Fruit fly (Drosophila melanogaster) whole organism, embryonic: Measurements from ENCODE around the gene CG3556.

Experiments used
- Atf6 ChIP-seq: fragments of 200-800 bp; sonication (Bioruptor generic); IDR thresholded peaks from 2 replicates; pipeline ENCODE4 v1.3.6; 2022; ENCODE audit warnings: missing biosample characterization, missing genetic modification characterization
- CG11695 ChIP-seq: fragments of 200-800 bp; sonication (Bioruptor generic); IDR thresholded peaks from 3 replicates; pipeline ENCODE4 v1.3.6; 2022; ENCODE audit warnings: missing biosample characterization, missing genetic modification characterization
- CG13287 ChIP-seq: fragments of 200-800 bp; sonication (Bioruptor generic); IDR thresholded peaks from 2 replicates; pipeline ENCODE4 v1.3.6; 2022; ENCODE audit warnings: missing biosample characterization, missing genetic modification characterization; ENCODE audit not compliant: partially characterized antibody
- CG16863 ChIP-seq: fragments of 200-800 bp; sonication (Bioruptor generic); optimal IDR thresholded peaks from 3 replicates; lab custom pipeline; 2016; ENCODE audit warnings: missing biosample characterization, missing genetic modification characterization
- CG30431 ChIP-seq: fragments of 200-800 bp; sonication (Bioruptor generic); optimal IDR thresholded peaks from 2 replicates; lab custom pipeline; 2017; ENCODE audit warnings: missing biosample characterization, missing genetic modification characterization
- CG3726 ChIP-seq: fragments of 200-800 bp; sonication (Bioruptor generic); IDR thresholded peaks from 3 replicates; pipeline ENCODE4, ENCODE4 v1.3.6; 2022; ENCODE audit warnings: missing biosample characterization, missing genetic modification characterization
- CG43689 ChIP-seq: fragments of 200-800 bp; sonication (Bioruptor generic); IDR thresholded peaks from 2 replicates; pipeline ENCODE4 v1.3.6; 2022; ENCODE audit warnings: missing biosample characterization, missing genetic modification characterization
- CG4424 ChIP-seq: fragments of 200-800 bp; sonication (Bioruptor generic); optimal IDR thresholded peaks from 3 replicates; lab custom pipeline; 2016; ENCODE audit warnings: missing biosample characterization, missing genetic modification characterization
- CG4730 ChIP-seq: fragments of 200-800 bp; sonication (Bioruptor generic); IDR thresholded peaks from 2 replicates; pipeline ENCODE4 v1.3.6; 2022; ENCODE audit warnings: missing biosample characterization, missing genetic modification characterization
- CG6813 ChIP-seq: fragments of 200-800 bp; sonication (Bioruptor generic); optimal IDR thresholded peaks from 2 replicates; lab custom pipeline; 2017; ENCODE audit warnings: missing biosample characterization, missing genetic modification characterization, mild to moderate bottlenecking, moderate library complexity, missing genetic modification reagents
- CG8478 ChIP-seq: fragments of >200 bp; optimal IDR thresholded peaks from 2 replicates; lab custom pipeline; 2018
- CG9437 ChIP-seq: fragments of 200-800 bp; sonication (Bioruptor generic); optimal IDR thresholded peaks from 2 replicates; lab custom pipeline; 2018; ENCODE audit warnings: missing biosample characterization, mild to moderate bottlenecking, missing genetic modification characterization
- D19A ChIP-seq: fragments of 200-800 bp; optimal IDR thresholded peaks from 3 replicates; lab custom pipeline; 2019; ENCODE audit warnings: missing biosample characterization, mild to moderate bottlenecking, missing genetic modification characterization, moderate library complexity
- Dfd ChIP-seq, 2 experiments: fragments of >200 bp; optimal IDR thresholded peaks; 2 replicates each; lab custom pipeline; 2017; ENCODE audit warnings: missing biosample characterization in 2 of 2, missing genetic modification characterization in 2 of 2
- Dip3 ChIP-seq: fragments of 200-800 bp; sonication (Bioruptor generic); optimal IDR thresholded peaks from 3 replicates; lab custom pipeline; 2016; ENCODE audit warnings: missing biosample characterization, missing genetic modification characterization
- Dll ChIP-seq: fragments of 200-800 bp; sonication (Bioruptor generic); IDR thresholded peaks from 4 replicates; pipeline ENCODE4 v1.3.6; 2022; ENCODE audit warnings: missing biosample characterization, missing genetic modification characterization; ENCODE audit not compliant: partially characterized antibody
- Dp ChIP-seq: fragments of 200-800 bp; sonication (Bioruptor generic); optimal IDR thresholded peaks from 2 replicates; lab custom pipeline; 2018; ENCODE audit warnings: missing biosample characterization, mild to moderate bottlenecking, missing genetic modification characterization, moderate library complexity
- Hr3 ChIP-seq: fragments of 200-800 bp; sonication (Bioruptor generic); optimal IDR thresholded peaks from 3 replicates; lab custom pipeline; 2016; ENCODE audit warnings: missing biosample characterization, missing genetic modification characterization
- Hr51 ChIP-seq, 2 experiments: fragments of 200-800 bp; sonication (Bioruptor generic); optimal IDR thresholded peaks; 2 replicates in 1 of 2; 3 replicates in 1 of 2; lab custom pipeline; 2016 to 2018; ENCODE audit warnings: missing biosample characterization in 2 of 2, missing genetic modification characterization in 2 of 2, mild to moderate bottlenecking in 1 of 2, moderate library complexity in 1 of 2
- Kr ChIP-seq: fragments of 200-800 bp; sonication (Bioruptor generic); optimal IDR thresholded peaks from 2 replicates; lab custom pipeline; 2017; ENCODE audit warnings: missing biosample characterization, mild to moderate bottlenecking, missing genetic modification characterization
- Nf-YA ChIP-seq: fragments of 200-800 bp; sonication (Bioruptor generic); IDR thresholded peaks from 2 replicates; pipeline ENCODE4 v1.3.6; 2022; ENCODE audit warnings: missing biosample characterization, missing genetic modification characterization
- Nf-YB ChIP-seq: fragments of 200-800 bp; sonication (Bioruptor generic); optimal IDR thresholded peaks from 3 replicates; lab custom pipeline; 2019; ENCODE audit warnings: missing biosample characterization, mild to moderate bottlenecking, missing genetic modification characterization, moderate library complexity
- NfI ChIP-seq: fragments of 200-800 bp; sonication (Bioruptor generic); optimal IDR thresholded peaks from 3 replicates; lab custom pipeline; 2018; ENCODE audit warnings: missing biosample characterization, mild to moderate bottlenecking, missing genetic modification characterization, moderate library complexity
- Oli ChIP-seq: fragments of 200-800 bp; sonication (Bioruptor generic); optimal IDR thresholded peaks from 2 replicates; lab custom pipeline; 2018; ENCODE audit warnings: missing biosample characterization, mild to moderate bottlenecking, missing genetic modification characterization, moderate library complexity
- Rx ChIP-seq: fragments of 200-800 bp; sonication (Bioruptor generic); IDR thresholded peaks from 2 replicates; pipeline ENCODE4 v1.3.6; 2022; ENCODE audit warnings: missing biosample characterization, missing genetic modification characterization
- Sin3A ChIP-seq: fragments of >200 bp; optimal IDR thresholded peaks from 2 replicates; lab custom pipeline; 2018
- Trl ChIP-seq, 3 experiments: fragments of >200 bp in 2 of 3; fragments of 200-800 bp in 1 of 3; sonication (Bioruptor generic) in 1 of 3; optimal IDR thresholded peaks; 2 replicates in 1 of 3; 3 replicates in 2 of 3; lab custom pipeline; 2016 to 2017; ENCODE audit warnings: missing biosample characterization in 1 of 3, missing genetic modification characterization in 1 of 3
- Xbp1 ChIP-seq: fragments of 200-800 bp; sonication (Bioruptor generic); optimal IDR thresholded peaks from 3 replicates; lab custom pipeline; 2016; ENCODE audit warnings: missing biosample characterization, mild to moderate bottlenecking, missing genetic modification characterization
- YL-1 ChIP-seq: fragments of 200-800 bp; sonication (Bioruptor generic); optimal IDR thresholded peaks from 3 replicates; lab custom pipeline; 2017; ENCODE audit warnings: missing biosample characterization, mild to moderate bottlenecking, missing genetic modification characterization
- bbx ChIP-seq: fragments of 200-800 bp; sonication (Bioruptor generic); IDR thresholded peaks from 2 replicates; pipeline ENCODE4 v1.3.6; 2022; ENCODE audit warnings: missing biosample characterization, missing genetic modification characterization; ENCODE audit not compliant: partially characterized antibody
- chm ChIP-seq: fragments of 200-800 bp; sonication (Bioruptor generic); IDR thresholded peaks from 2 replicates; pipeline ENCODE4 v1.3.6; 2022; ENCODE audit warnings: missing biosample characterization, missing genetic modification characterization
- chn ChIP-seq: fragments of 200-800 bp; sonication (Bioruptor generic); optimal IDR thresholded peaks from 2 replicates; lab custom pipeline; 2016; ENCODE audit warnings: missing biosample characterization, missing genetic modification characterization
- dm ChIP-seq: fragments of 200-800 bp; sonication (Bioruptor generic); optimal IDR thresholded peaks from 3 replicates; lab custom pipeline; 2016; ENCODE audit warnings: missing biosample characterization, missing genetic modification characterization
- exex ChIP-seq: fragments of 200-800 bp; sonication (Bioruptor generic); optimal IDR thresholded peaks from 4 replicates; lab custom pipeline; 2018; ENCODE audit warnings: missing biosample characterization, mild to moderate bottlenecking, missing genetic modification characterization, moderate library complexity
- fd96Cb ChIP-seq: fragments of 200-800 bp; sonication (Bioruptor generic); optimal IDR thresholded peaks from 2 replicates; lab custom pipeline; 2018; ENCODE audit warnings: missing biosample characterization, mild to moderate bottlenecking, missing genetic modification characterization, moderate library complexity
- fu2 ChIP-seq: fragments of 200-800 bp; sonication (Bioruptor generic); optimal IDR thresholded peaks from 2 replicates; lab custom pipeline; 2016; ENCODE audit warnings: missing biosample characterization, missing genetic modification characterization
- gcm ChIP-seq: fragments of 200-800 bp; sonication (Bioruptor generic); optimal IDR thresholded peaks from 2 replicates; lab custom pipeline; 2019; ENCODE audit warnings: missing biosample characterization, mild to moderate bottlenecking, missing genetic modification characterization, moderate library complexity
- gsb-n ChIP-seq: fragments of 200-800 bp; sonication (Bioruptor generic); optimal IDR thresholded peaks from 3 replicates; lab custom pipeline; 2018; ENCODE audit warnings: missing biosample characterization, mild to moderate bottlenecking, missing genetic modification characterization
- h ChIP-seq: fragments of >200 bp; optimal IDR thresholded peaks from 2 replicates; lab custom pipeline; 2017
- lab ChIP-seq: fragments of 200-800 bp; sonication (Bioruptor generic); optimal IDR thresholded peaks from 3 replicates; lab custom pipeline; 2017; ENCODE audit warnings: missing biosample characterization, missing genetic modification characterization, mild to moderate bottlenecking, moderate library complexity, missing genetic modification reagents
- luna ChIP-seq: fragments of 200-800 bp; sonication (Bioruptor generic); optimal IDR thresholded peaks from 2 replicates; lab custom pipeline; 2016; ENCODE audit warnings: missing biosample characterization, missing genetic modification characterization
- onecut ChIP-seq: fragments of 200-800 bp; sonication (Bioruptor generic); IDR thresholded peaks from 2 replicates; pipeline ENCODE4 v1.3.6; 2022; ENCODE audit warnings: missing biosample characterization, missing genetic modification characterization
- pan ChIP-seq, 4 experiments: fragments of >200 bp in 3 of 4; fragments of 200-800 bp in 1 of 4; sonication (Bioruptor generic) in 1 of 4; optimal IDR thresholded peaks in 3 of 4; IDR thresholded peaks in 1 of 4; 2 replicates each; pipeline versions ENCODE4 v1.3.6 to Lab custom; 2017 to 2022; ENCODE audit warnings: missing biosample characterization in 2 of 4, missing genetic modification characterization in 2 of 4, mixed read lengths in 1 of 4
- peb ChIP-seq: fragments of 200-800 bp; sonication (Bioruptor generic); IDR thresholded peaks from 2 replicates; pipeline ENCODE4 v1.3.6; 2022; ENCODE audit warnings: missing biosample characterization, missing genetic modification characterization
- pnt ChIP-seq: fragments of 200-800 bp; sonication (Bioruptor generic); optimal IDR thresholded peaks from 3 replicates; lab custom pipeline; 2016; ENCODE audit warnings: missing biosample characterization, missing genetic modification characterization
- pum ChIP-seq: fragments of 200-800 bp; sonication (Bioruptor generic); optimal IDR thresholded peaks from 2 replicates; lab custom pipeline; 2016; ENCODE audit warnings: missing biosample characterization, missing genetic modification characterization
- sens ChIP-seq: fragments of 200-800 bp; sonication (Bioruptor generic); peaks from one replicate; lab custom pipeline; 2016; ENCODE audit warnings: missing biosample characterization, missing genetic modification characterization
- shn ChIP-seq: fragments of 200-800 bp; sonication (Bioruptor generic); optimal IDR thresholded peaks from 3 replicates; lab custom pipeline; 2016; ENCODE audit warnings: missing biosample characterization, missing genetic modification characterization
- sim ChIP-seq: fragments of 200-800 bp; sonication (Bioruptor generic); IDR thresholded peaks from 2 replicates; pipeline ENCODE4 v1.3.6; 2022; ENCODE audit warnings: missing biosample characterization, missing genetic modification characterization
- sima ChIP-seq: fragments of 200-800 bp; sonication (Bioruptor generic); optimal IDR thresholded peaks from 2 replicates; lab custom pipeline; 2016; ENCODE audit warnings: missing biosample characterization, missing genetic modification characterization
- z ChIP-seq: fragments of 200-800 bp; sonication (Bioruptor generic); IDR thresholded peaks from 3 replicates; pipeline ENCODE4 v1.3.6; 2022; ENCODE audit warnings: missing biosample characterization, missing genetic modification characterization

CG3556 gene

DNA sequence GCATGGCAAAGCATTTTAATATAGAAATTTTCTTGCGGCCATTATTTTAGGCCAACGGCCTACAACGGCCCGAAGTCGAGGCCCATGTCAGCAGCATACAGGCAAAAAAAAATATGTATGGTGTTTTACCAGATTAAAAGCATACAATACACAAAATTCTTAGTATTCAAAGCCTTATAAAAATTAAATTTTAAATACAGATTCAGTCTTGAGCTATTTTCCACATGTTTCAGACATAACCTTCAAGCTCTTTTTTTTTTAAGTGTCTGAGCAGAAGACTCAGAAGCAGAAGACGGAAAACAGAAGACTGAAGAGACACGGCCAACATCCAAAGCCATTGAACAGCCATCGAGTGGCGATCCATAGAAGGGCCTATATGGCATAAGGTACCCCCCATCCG, 51.7 kb downstream of the CG3556 start (continued):
- no peak for TF ChIP-seq z (GFP tag; lab: Robert Waterston, UW)
- peak; percentile 93 for TF ChIP-seq sens (GFP tag; lab: Kevin White, UChicago)
- no peak for TF ChIP-seq CG9437 (GFP tag; lab: Kevin White, UChicago)
- TF ChIP-seq chn (GFP tag; lab: Kevin White, UChicago): no peak
- no peak for TF ChIP-seq Dfd (GFP tag; optimal IDR thresholded peaks at IDR 0.05; lab: Kevin White, UChicago)
- TF ChIP-seq pum (GFP tag; lab: Kevin White, UChicago): peak; percentile 32
- TF ChIP-seq onecut (GFP tag; lab: Robert Waterston, UW): no peak
- TF ChIP-seq CG16863 (GFP tag; lab: Kevin White, UChicago): peak; percentile 30
- TF ChIP-seq Nf-YA (GFP tag; lab: Robert Waterston, UW): no peak
- no peak for TF ChIP-seq CG43689 (GFP tag; lab: Robert Waterston, UW)
- no peak for TF ChIP-seq CG3726
- no peak for TF ChIP-seq luna (GFP tag; lab: Kevin White, UChicago)
- TF ChIP-seq fu2 (GFP tag; lab: Kevin White, UChicago): no peak
- peak in 1 of 2 experiments; percentile 6 for TF ChIP-seq Hr51 (GFP tag; optimal IDR thresholded peaks at IDR 0.05; lab: Kevin White, UChicago)
- TF ChIP-seq sima (GFP tag; lab: Kevin White, UChicago): no peak
- peak; percentile 20 for TF ChIP-seq Hr3 (GFP tag; lab: Kevin White, UChicago)
- peak; percentile 52 for TF ChIP-seq gsb-n (tag; lab: Kevin White, UChicago)
- TF ChIP-seq CG6813 (GFP tag; lab: Kevin White, UChicago): peak; percentile 3
- no peak for TF ChIP-seq bbx
- 0 out of 2 replicates have a peak, but pooled peaks have one; percentile 17 for TF ChIP-seq sim (GFP tag; lab: Robert Waterston, UW)
- TF ChIP-seq Xbp1: peak; percentile 22
- no peak for TF ChIP-seq Rx (GFP tag; lab: Robert Waterston, UW)
- TF ChIP-seq dm (GFP tag; lab: Kevin White, UChicago): no peak
- peak; percentile 58 for TF ChIP-seq fd96Cb (tag; lab: Kevin White, UChicago)
- no peak for TF ChIP-seq CG13287 (GFP tag; lab: Robert Waterston, UW)
- TF ChIP-seq pnt (GFP tag; lab: Kevin White, UChicago): peak; percentile 22
- TF ChIP-seq Nf-YB (GFP tag; lab: Kevin White, UChicago): peak; percentile 52
- no peak for TF ChIP-seq Dp (GFP tag; lab: Kevin White, UChicago)
- no peak for TF ChIP-seq Dip3 (GFP tag; lab: Kevin White, UChicago)
- no peak for TF ChIP-seq exex (tag; lab: Kevin White, UChicago)
- no peak for TF ChIP-seq NfI (GFP tag; lab: Kevin White, UChicago)
- no peak for TF ChIP-seq YL-1 (GFP tag; lab: Kevin White, UChicago)
- TF ChIP-seq h (lab: Kevin White, UChicago): no peak
- 0 out of 3 replicates have a peak, but pooled peaks have one; percentile 30 for TF ChIP-seq CG11695 (GFP tag; lab: Robert Waterston, UW)
- no peak for TF ChIP-seq gcm (GFP tag; lab: Kevin White, UChicago)
- TF ChIP-seq Sin3A: no peak
- no peak for TF ChIP-seq Kr (GFP tag; lab: Kevin White, UChicago)
- peak; percentile 32 for TF ChIP-seq D19A
- TF ChIP-seq CG4730 (GFP tag; lab: Robert Waterston, UW): peak; percentile 40; the same call in 1 of the 2 replicates
- TF ChIP-seq chm (GFP tag; lab: Robert Waterston, UW): 0 out of 2 replicates have a peak, but pooled peaks have one; percentile 8
- TF ChIP-seq Dll: no peak
- TF ChIP-seq Trl (optimal IDR thresholded peaks at IDR 0.05; lab: Kevin White, UChicago): no peak
- TF ChIP-seq Trl (GFP tag; optimal IDR thresholded peaks at IDR 0.05; lab: Kevin White, UChicago): peak; percentile 9
- TF ChIP-seq Atf6 (GFP tag; lab: Robert Waterston, UW): no peak
- TF ChIP-seq shn (GFP tag; lab: Kevin White, UChicago): no peak
- TF ChIP-seq lab (GFP tag; lab: Kevin White, UChicago): no peak
- TF ChIP-seq CG4424: peak; percentile 39
- TF ChIP-seq peb (GFP tag; lab: Robert Waterston, UW): 0 out of 2 replicates have a peak, but pooled peaks have one; percentile 13
- no peak for TF ChIP-seq pan (optimal IDR thresholded peaks at IDR 0.05; lab: Kevin White, UChicago)
- TF ChIP-seq pan (GFP tag; optimal IDR thresholded peaks at IDR 0.05 in 1 of 2, IDR thresholded peaks at IDR 0.05 in 1 of 2): peak in 1 of 2 experiments; percentile 20
- TF ChIP-seq Oli (tag; lab: Kevin White, UChicago): peak; percentile 51
- TF ChIP-seq CG8478 (lab: Kevin White, UChicago): no peak
- TF ChIP-seq CG30431: no peak
